Worm (Caenorhabditis elegans): ENCODE results near the gene W05H7.1.
A peak's percentile ranks its signal among the peaks of the same experiment; 100 is the strongest.

The W05H7.1 gene

DNA sequence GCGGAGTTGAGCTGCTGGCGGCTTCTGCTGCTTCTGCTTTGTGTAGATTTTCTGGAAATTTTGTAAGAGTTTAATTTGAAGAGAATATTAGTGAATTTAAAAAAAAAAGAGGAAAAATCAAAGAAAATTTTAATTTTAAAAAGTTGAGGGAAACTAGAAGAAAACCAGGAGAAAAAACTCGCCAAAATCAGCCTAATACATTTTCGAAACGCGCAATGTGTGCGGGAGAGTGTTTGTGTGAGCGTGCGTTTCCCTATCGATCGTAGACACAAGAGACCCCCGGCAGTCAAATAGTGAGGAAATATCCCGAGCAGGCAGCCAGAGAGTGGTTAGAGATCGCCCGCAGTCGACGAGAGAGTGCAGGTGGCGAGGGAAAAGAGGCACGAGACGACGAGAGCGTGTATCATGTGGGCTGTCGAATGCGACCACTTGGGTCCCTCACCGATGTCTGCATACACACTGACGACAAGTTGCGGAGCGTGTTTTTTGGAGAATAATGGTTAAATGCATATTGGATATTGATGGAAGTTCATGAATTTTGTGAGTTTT is 3.9 kb upstream of the W05H7.1 start, which contains the start of gene zfp-3 (continued):
- TF ChIP-seq lin-35 (GFP tag; optimal IDR thresholded peaks at IDR 0.05): peak; percentile 86 to 90

- TF ChIP-seq fkh-8 (tag; optimal IDR thresholded peaks at IDR 0.05) (no peak), pag-3 (tag; optimal IDR thresholded peaks at IDR 0.05; ENCODE audit: borderline replicate concordance, insufficient read depth) (no peak), egl-27 (tag; optimal IDR thresholded peaks at IDR 0.05) (no peak), nhr-71 (tag; optimal IDR thresholded peaks at IDR 0.05) (no peak), pqm-1 (tag; optimal IDR thresholded peaks at IDR 0.05) (no peak), tlp-1 (tag; optimal IDR thresholded peaks at IDR 0.05) (no peak), snpc-4 (tag; optimal IDR thresholded peaks at IDR 0.05) (no peak), ceh-63 (GFP tag; optimal IDR thresholded peaks at IDR 0.05) (no peak), mep-1 (tag; optimal IDR thresholded peaks at IDR 0.05) (no peak), lin-39 (tag; optimal IDR thresholded peaks at IDR 0.05) (no peak), elt-2 (tag; optimal IDR thresholded peaks at IDR 0.05) (no peak), ceh-82 (tag; optimal IDR thresholded peaks at IDR 0.05) (no peak), tbx-2 (tag; optimal IDR thresholded peaks at IDR 0.05) (no peak), swsn-7 (tag; optimal IDR thresholded peaks at IDR 0.05) (no peak), hlh-17 (GFP tag; optimal IDR thresholded peaks at IDR 0.05; ENCODE audit: borderline replicate concordance) (no peak)
Measured at ce11 chrX:1451240-1451639, 672 bp downstream of the W05H7.1 start.

ce11 chrX:1451816-1452602 is 1.4 kb downstream of the W05H7.1 start:
- no peak for TF ChIP-seq F16B12.6 (tag; optimal IDR thresholded peaks at IDR 0.05)
- no peak for TF ChIP-seq dpl-1 (GFP tag; optimal IDR thresholded peaks at IDR 0.05)
- no peak for TF ChIP-seq alr-1 (tag; optimal IDR thresholded peaks at IDR 0.05; ENCODE audit: borderline replicate concordance)
- TF ChIP-seq grh-1 (GFP tag; IDR thresholded peaks at IDR 0.05): no peak
- no peak for TF ChIP-seq mab-9 (GFP tag; IDR thresholded peaks at IDR 0.05)
- TF ChIP-seq ceh-63 (GFP tag; optimal IDR thresholded peaks at IDR 0.05): no peak
- no peak for TF ChIP-seq C34B4.2 (tag; optimal IDR thresholded peaks at IDR 0.05)
- TF ChIP-seq ztf-4 (tag; optimal IDR thresholded peaks at IDR 0.05): peak; percentile 2
- TF ChIP-seq fkh-8 (tag; optimal IDR thresholded peaks at IDR 0.05): no peak
- no peak for TF ChIP-seq nhr-90 (tag; optimal IDR thresholded peaks at IDR 0.05; ENCODE audit: poor library complexity)
- TF ChIP-seq aly-2 (tag; optimal IDR thresholded peaks at IDR 0.05): peak; percentile 15
- no peak for TF ChIP-seq nhr-11 (tag; optimal IDR thresholded peaks at IDR 0.05)
- no peak for TF ChIP-seq lin-13 (GFP tag; optimal IDR thresholded peaks at IDR 0.05)
- TF ChIP-seq ets-5 (GFP tag; IDR thresholded peaks at IDR 0.05): no peak
- no peak for TF ChIP-seq hpl-2 (GFP tag; optimal IDR thresholded peaks at IDR 0.05)
- TF ChIP-seq ces-1 (GFP tag; optimal IDR thresholded peaks at IDR 0.05): no peak
- TF ChIP-seq snpc-4 (tag; optimal IDR thresholded peaks at IDR 0.05): no peak
- no peak for TF ChIP-seq C16A3.4 (tag; optimal IDR thresholded peaks at IDR 0.05)
- no peak for TF ChIP-seq egl-27 (tag; optimal IDR thresholded peaks at IDR 0.05)
- no peak for TF ChIP-seq skn-1 (tag; optimal IDR thresholded peaks at IDR 0.05)
- TF ChIP-seq unc-130 (tag; optimal IDR thresholded peaks at IDR 0.05): no peak
- no peak for TF ChIP-seq fkh-10 (GFP tag; optimal IDR thresholded peaks at IDR 0.05)
- no peak for TF ChIP-seq mdl-1 (tag; optimal IDR thresholded peaks at IDR 0.05)
- TF ChIP-seq fkh-4 (tag; optimal IDR thresholded peaks at IDR 0.05; ENCODE audit: borderline replicate concordance): no peak
- peak; percentile 65 for TF ChIP-seq nhr-85 (tag)
- TF ChIP-seq lsy-2 (tag; optimal IDR thresholded peaks at IDR 0.05): peak in 1 of 2 experiments; percentile 20
- no peak for TF ChIP-seq rnt-1 (tag; optimal IDR thresholded peaks at IDR 0.05)
- no peak for TF ChIP-seq elt-3 (tag; optimal IDR thresholded peaks at IDR 0.05)
- no peak for TF ChIP-seq nhr-77 (tag; optimal IDR thresholded peaks at IDR 0.05)
- TF ChIP-seq blmp-1 (tag; optimal IDR thresholded peaks at IDR 0.05): no peak
- no peak for TF ChIP-seq fos-1 (tag; optimal IDR thresholded peaks at IDR 0.05)
- no peak for TF ChIP-seq xbp-1 (tag; optimal IDR thresholded peaks at IDR 0.05)
- peak; percentile 59 for TF ChIP-seq ama-1 (optimal IDR thresholded peaks at IDR 0.05)

All from whole organism, L1 larva.